Worm (Caenorhabditis elegans) whole organism, midembryonic: ENCODE results near the gene T28C6.3.

Source experiments
- med-1 ChIP-seq: sonication (generic microtip); optimal IDR thresholded peaks from 2 replicates; lab custom pipeline; 2017; ENCODE audit warnings: missing genetic modification characterization, mild to moderate bottlenecking, missing compliant biosample characterization, antibody characterized with exemption, missing genetic modification reagents; ENCODE audit not compliant: insufficient read depth
- ztf-29 ChIP-seq: fragments of 200-800 bp; sonication (Bioruptor generic); IDR thresholded peaks from 2 replicates; pipeline ENCODE4 v1.3.6; 2022; ENCODE audit warnings: missing genetic modification reagents, missing genetic modification characterization, missing compliant biosample characterization

ce11 chrIV:8784855-8785327 is 35.2 kb upstream of the T28C6.3 start, which contains the start of gene C33D9.13:
- TF ChIP-seq med-1 (no peak), ztf-29 (GFP tag; lab: Robert Waterston, UW) (no peak)
